Fruit fly (Drosophila melanogaster) whole organism, embryonic: ENCODE measurements around the gene CG1785.

ENCODE experiments used
- Adf1 ChIP-seq: fragments of 200-800 bp; sonication (Bioruptor generic); IDR thresholded peaks from 2 replicates; pipeline ENCODE4 v1.3.6; 2022; ENCODE audit warnings: missing biosample characterization, missing genetic modification characterization
- Antp ChIP-seq: fragments of 200-800 bp; sonication (Bioruptor generic); optimal IDR thresholded peaks from 3 replicates; lab custom pipeline; 2016; ENCODE audit warnings: missing biosample characterization, missing genetic modification characterization
- Asciz ChIP-seq: fragments of 200-800 bp; sonication (Bioruptor generic); optimal IDR thresholded peaks from 2 replicates; lab custom pipeline; 2017; ENCODE audit warnings: missing biosample characterization, mild to moderate bottlenecking, missing genetic modification characterization, missing genetic modification reagents
- CG10321 ChIP-seq: fragments of 200-800 bp; sonication (Bioruptor generic); IDR thresholded peaks from 2 replicates; pipeline ENCODE4 v1.3.6; 2022; ENCODE audit warnings: missing biosample characterization, missing genetic modification characterization
- CG11247 ChIP-seq: fragments of 200-800 bp; sonication (Bioruptor generic); IDR thresholded peaks from 2 replicates; pipeline ENCODE4 v1.3.6; 2022; ENCODE audit warnings: missing biosample characterization, missing genetic modification characterization
- CG12219 ChIP-seq: fragments of 200-800 bp; sonication (Bioruptor generic); optimal IDR thresholded peaks from 3 replicates; lab custom pipeline; 2018; ENCODE audit warnings: missing biosample characterization, mild to moderate bottlenecking, missing genetic modification characterization
- CG1233 ChIP-seq: fragments of 200-800 bp; sonication (Bioruptor generic); optimal IDR thresholded peaks from 4 replicates; lab custom pipeline; 2018; ENCODE audit warnings: missing biosample characterization, mild to moderate bottlenecking, missing genetic modification characterization
- CG13287 ChIP-seq: fragments of 200-800 bp; sonication (Bioruptor generic); IDR thresholded peaks from 2 replicates; pipeline ENCODE4 v1.3.6; 2022; ENCODE audit warnings: missing biosample characterization, missing genetic modification characterization; ENCODE audit not compliant: partially characterized antibody
- CG14860 ChIP-seq: fragments of 200-800 bp; sonication (Bioruptor generic); IDR thresholded peaks from 3 replicates; pipeline ENCODE4 v1.3.6; 2022; ENCODE audit warnings: missing biosample characterization, missing genetic modification characterization; ENCODE audit not compliant: partially characterized antibody
- CG15073 ChIP-seq: fragments of 200-800 bp; sonication (Bioruptor generic); optimal IDR thresholded peaks from 2 replicates; lab custom pipeline; 2016; ENCODE audit warnings: missing biosample characterization, missing genetic modification characterization
- CG16863 ChIP-seq: fragments of 200-800 bp; sonication (Bioruptor generic); optimal IDR thresholded peaks from 3 replicates; lab custom pipeline; 2016; ENCODE audit warnings: missing biosample characterization, missing genetic modification characterization
- CG17612 ChIP-seq: fragments of 200-800 bp; sonication (Bioruptor generic); IDR thresholded peaks from 2 replicates; pipeline ENCODE4 v1.3.6; 2022; ENCODE audit warnings: missing biosample characterization, missing genetic modification characterization
- CG1792 ChIP-seq: fragments of 200-800 bp; sonication (Bioruptor generic); optimal IDR thresholded peaks from 2 replicates; lab custom pipeline; 2016; ENCODE audit warnings: missing biosample characterization, missing genetic modification characterization
- CG18764 ChIP-seq: fragments of 200-800 bp; sonication (Bioruptor generic); optimal IDR thresholded peaks from 3 replicates; lab custom pipeline; 2016; ENCODE audit warnings: missing biosample characterization, missing genetic modification characterization
- CG31224 ChIP-seq: fragments of 200-800 bp; sonication (Bioruptor generic); IDR thresholded peaks from 2 replicates; pipeline ENCODE4 v1.3.6; 2022; ENCODE audit warnings: missing biosample characterization, missing genetic modification characterization
- CG3281 ChIP-seq: fragments of 200-800 bp; sonication (Bioruptor generic); optimal IDR thresholded peaks from 3 replicates; lab custom pipeline; 2017; ENCODE audit warnings: missing biosample characterization, mild to moderate bottlenecking, missing genetic modification characterization
- CG34224 ChIP-seq: fragments of 200-800 bp; sonication (Bioruptor generic); IDR thresholded peaks from 3 replicates; pipeline ENCODE4 v1.3.6; 2022; ENCODE audit warnings: missing biosample characterization, missing genetic modification characterization; ENCODE audit not compliant: partially characterized antibody
- CG4328 ChIP-seq: fragments of 200-800 bp; sonication (Bioruptor generic); optimal IDR thresholded peaks from 3 replicates; lab custom pipeline; 2017; ENCODE audit warnings: missing biosample characterization, missing genetic modification reagents, missing genetic modification characterization
- CG4404 ChIP-seq: fragments of 200-800 bp; sonication (Bioruptor generic); IDR thresholded peaks from 2 replicates; pipeline ENCODE4 v1.3.6; 2022; ENCODE audit warnings: missing biosample characterization, missing genetic modification characterization
- CG6683 ChIP-seq: fragments of 200-800 bp; sonication (Bioruptor generic); optimal IDR thresholded peaks from 2 replicates; lab custom pipeline; 2017; ENCODE audit warnings: missing biosample characterization, mild to moderate bottlenecking, missing genetic modification characterization, missing genetic modification reagents
- CG6813 ChIP-seq: fragments of 200-800 bp; sonication (Bioruptor generic); optimal IDR thresholded peaks from 2 replicates; lab custom pipeline; 2017; ENCODE audit warnings: missing biosample characterization, missing genetic modification characterization, mild to moderate bottlenecking, moderate library complexity, missing genetic modification reagents
- CG7963 ChIP-seq: fragments of 200-800 bp; sonication (Bioruptor generic); IDR thresholded peaks from 3 replicates; pipeline ENCODE4 v1.3.6; 2022; ENCODE audit warnings: missing biosample characterization, missing genetic modification characterization; ENCODE audit not compliant: partially characterized antibody
- CHES-1-like ChIP-seq: fragments of 200-800 bp; sonication (Bioruptor generic); optimal IDR thresholded peaks from 2 replicates; lab custom pipeline; 2016; ENCODE audit warnings: missing biosample characterization, missing genetic modification characterization
- Drgx ChIP-seq: fragments of 200-800 bp; sonication (Bioruptor generic); IDR thresholded peaks from 2 replicates; pipeline ENCODE4 v1.3.6; 2022; ENCODE audit warnings: missing biosample characterization, missing genetic modification characterization
- Kr ChIP-seq: fragments of 200-800 bp; sonication (Bioruptor generic); optimal IDR thresholded peaks from 2 replicates; lab custom pipeline; 2017; ENCODE audit warnings: missing biosample characterization, mild to moderate bottlenecking, missing genetic modification characterization
- Meics ChIP-seq: fragments of 200-800 bp; sonication (Bioruptor generic); optimal IDR thresholded peaks from 2 replicates; lab custom pipeline; 2017; ENCODE audit warnings: missing biosample characterization, mild to moderate bottlenecking, missing genetic modification characterization
- Mes4 ChIP-seq: fragments of 200-800 bp; sonication (Bioruptor generic); optimal IDR thresholded peaks from 2 replicates; lab custom pipeline; 2016; ENCODE audit warnings: missing biosample characterization, missing genetic modification characterization
- NC2β ChIP-seq: fragments of 200-800 bp; sonication (Bioruptor generic); optimal IDR thresholded peaks from 2 replicates; lab custom pipeline; 2016; ENCODE audit warnings: missing biosample characterization, missing genetic modification characterization
- Nf-YC ChIP-seq: fragments of 200-800 bp; optimal IDR thresholded peaks from 3 replicates; lab custom pipeline; 2019; ENCODE audit warnings: missing biosample characterization, mild to moderate bottlenecking, missing genetic modification characterization, moderate library complexity
- Pdp1 ChIP-seq, 2 experiments: fragments of 200-800 bp; sonication (Bioruptor generic); optimal IDR thresholded peaks; 3 replicates each; lab custom pipeline; 2016; ENCODE audit warnings: missing biosample characterization in 2 of 2, missing genetic modification characterization in 2 of 2, mild to moderate bottlenecking in 1 of 2, moderate library complexity in 1 of 2
- Ptx1 ChIP-seq: fragments of 200-800 bp; sonication (Bioruptor generic); IDR thresholded peaks from 2 replicates; pipeline ENCODE4 v1.3.6; 2022; ENCODE audit warnings: missing biosample characterization, missing genetic modification characterization
- Scr ChIP-seq: fragments of 200-800 bp; sonication (Bioruptor generic); IDR thresholded peaks from 2 replicates; pipeline ENCODE4 v1.3.6; 2022; ENCODE audit warnings: missing biosample characterization, missing genetic modification characterization; ENCODE audit not compliant: partially characterized antibody
- Sry-β ChIP-seq: fragments of 200-800 bp; sonication (Bioruptor generic); optimal IDR thresholded peaks from 2 replicates; lab custom pipeline; 2018; ENCODE audit warnings: missing biosample characterization, mild to moderate bottlenecking, missing genetic modification characterization, moderate library complexity
- Xrp1 ChIP-seq: fragments of 200-800 bp; sonication (Bioruptor generic); IDR thresholded peaks from 2 replicates; pipeline ENCODE4 v1.3.6; 2022; ENCODE audit warnings: missing biosample characterization, missing genetic modification characterization
- amos ChIP-seq: fragments of 200-800 bp; sonication (Bioruptor generic); IDR thresholded peaks from 2 replicates; pipeline ENCODE4 v1.3.6; 2022; ENCODE audit warnings: missing biosample characterization, missing genetic modification characterization; ENCODE audit not compliant: partially characterized antibody
- bab2 ChIP-seq: fragments of 200-800 bp; sonication (Bioruptor generic); optimal IDR thresholded peaks from 2 replicates; lab custom pipeline; 2016; ENCODE audit warnings: missing biosample characterization, missing genetic modification characterization
- bowl ChIP-seq: fragments of 200-800 bp; sonication (Bioruptor generic); IDR thresholded peaks from 2 replicates; pipeline ENCODE4 v1.3.6; 2022; ENCODE audit warnings: missing biosample characterization, missing genetic modification characterization
- chinmo ChIP-seq: fragments of 200-800 bp; sonication (Bioruptor generic); IDR thresholded peaks from 4 replicates; pipeline ENCODE4 v1.3.6; 2022; ENCODE audit warnings: missing biosample characterization, missing genetic modification characterization; ENCODE audit not compliant: partially characterized antibody
- dmrt99B ChIP-seq: fragments of 200-800 bp; sonication (Bioruptor generic); optimal IDR thresholded peaks from 2 replicates; lab custom pipeline; 2018; ENCODE audit warnings: missing biosample characterization, mild to moderate bottlenecking, missing genetic modification characterization, moderate library complexity
- exex ChIP-seq: fragments of 200-800 bp; sonication (Bioruptor generic); optimal IDR thresholded peaks from 4 replicates; lab custom pipeline; 2018; ENCODE audit warnings: missing biosample characterization, mild to moderate bottlenecking, missing genetic modification characterization, moderate library complexity
- fd96Cb ChIP-seq: fragments of 200-800 bp; sonication (Bioruptor generic); optimal IDR thresholded peaks from 2 replicates; lab custom pipeline; 2018; ENCODE audit warnings: missing biosample characterization, mild to moderate bottlenecking, missing genetic modification characterization, moderate library complexity
- hkb ChIP-seq, 2 experiments: fragments of 200-800 bp in 1 of 2; fragments of >200 bp in 1 of 2; sonication (Bioruptor generic) in 1 of 2; IDR thresholded peaks in 1 of 2; optimal IDR thresholded peaks in 1 of 2; 2 replicates each; pipeline versions ENCODE4 v1.3.6 to Lab custom; 2017 to 2022; ENCODE audit warnings: missing biosample characterization in 1 of 2, missing genetic modification characterization in 1 of 2
- kah ChIP-seq: fragments of 200-800 bp; sonication (Bioruptor generic); optimal IDR thresholded peaks from 2 replicates; lab custom pipeline; 2018; ENCODE audit warnings: missing biosample characterization, mild to moderate bottlenecking, missing genetic modification characterization
- ken ChIP-seq: fragments of 200-800 bp; sonication (Bioruptor generic); IDR thresholded peaks from 3 replicates; pipeline ENCODE4 v1.3.6; 2022; ENCODE audit warnings: missing biosample characterization, missing genetic modification characterization
- lola ChIP-seq, 3 experiments: fragments of >200 bp in 2 of 3; fragments of 200-800 bp in 1 of 3; sonication (Bioruptor generic) in 1 of 3; optimal IDR thresholded peaks; 2 replicates each; lab custom pipeline; 2017 to 2019; ENCODE audit warnings: missing biosample characterization in 3 of 3, missing genetic modification characterization in 3 of 3, mild to moderate bottlenecking in 1 of 3, moderate library complexity in 1 of 3
- psq ChIP-seq: fragments of 200-800 bp; sonication (Bioruptor generic); optimal IDR thresholded peaks from 2 replicates; lab custom pipeline; 2017; ENCODE audit warnings: missing biosample characterization, missing genetic modification characterization
- seq ChIP-seq: fragments of 200-800 bp; sonication (Bioruptor generic); IDR thresholded peaks from 2 replicates; pipeline ENCODE4 v1.3.6; 2022; ENCODE audit warnings: missing biosample characterization, missing genetic modification characterization
- tap ChIP-seq: fragments of 200-800 bp; optimal IDR thresholded peaks from 3 replicates; lab custom pipeline; 2019; ENCODE audit warnings: missing biosample characterization, mild to moderate bottlenecking, missing genetic modification characterization, moderate library complexity
- tna ChIP-seq: fragments of 200-800 bp; sonication (Bioruptor generic); IDR thresholded peaks from 2 replicates; pipeline ENCODE4 v1.3.6; 2022; ENCODE audit warnings: missing biosample characterization, missing genetic modification characterization; ENCODE audit not compliant: partially characterized antibody
- toy ChIP-seq: fragments of 200-800 bp; sonication (Bioruptor generic); IDR thresholded peaks from 2 replicates; pipeline ENCODE4 v1.3.6; 2022; ENCODE audit warnings: missing biosample characterization, missing genetic modification characterization

The CG1785 gene

dm6 chrX:8755352-8755751 lies 40.6 kb downstream of the CG1785 start (continued):
- TF ChIP-seq Antp (GFP tag; lab: Kevin White, UChicago) (peak; percentile 3), CG16863 (no peak), CG4328 (GFP tag; lab: Kevin White, UChicago) (no peak), CG1233 (peak; percentile 2), CG6813 (GFP tag; lab: Kevin White, UChicago) (no peak), seq (GFP tag; lab: Robert Waterston, UW) (no peak), bab2 (GFP tag; lab: Kevin White, UChicago) (no peak), bowl (GFP tag; lab: Robert Waterston, UW) (no peak), fd96Cb (tag; lab: Kevin White, UChicago) (peak; percentile 29), NC2β (GFP tag; lab: Kevin White, UChicago) (no peak), Asciz (GFP tag; lab: Kevin White, UChicago) (no peak), CG3281 (no peak), tap (no peak), CG1792 (GFP tag; lab: Kevin White, UChicago) (no peak), Scr (no peak), Meics (no peak), Mes4 (GFP tag; lab: Kevin White, UChicago) (no peak), hkb (optimal IDR thresholded peaks at IDR 0.05; lab: Kevin White, UChicago) (no peak), hkb (GFP tag; IDR thresholded peaks at IDR 0.05; lab: Robert Waterston, UW) (no peak), CG7963 (GFP tag; lab: Robert Waterston, UW) (no peak), CHES-1-like (GFP tag; lab: Kevin White, UChicago) (no peak), Drgx (GFP tag; lab: Robert Waterston, UW) (peak; percentile 63), CG6683 (no peak), toy (GFP tag; lab: Robert Waterston, UW) (no peak), CG12219 (GFP tag; lab: Kevin White, UChicago) (no peak), Xrp1 (GFP tag; lab: Robert Waterston, UW) (peak; percentile 60; the same call in 1 of the 2 replicates), Pdp1 (GFP tag; optimal IDR thresholded peaks at IDR 0.05; lab: Kevin White, UChicago) (peak; percentile 7 to 16), CG31224 (no peak), CG15073 (no peak), exex (tag; lab: Kevin White, UChicago) (no peak)

- TF ChIP-seq Kr (GFP tag; lab: Kevin White, UChicago), result no peak
- peak; percentile 30; the same call in 1 of the 2 replicates for TF ChIP-seq CG13287 (GFP tag; lab: Robert Waterston, UW)
- TF ChIP-seq CG34224 (GFP tag; lab: Robert Waterston, UW), result peak; percentile 18; the same call in 1 of the 3 replicates
- no peak for TF ChIP-seq psq (GFP tag; lab: Kevin White, UChicago)
- no peak for TF ChIP-seq CG17612
- no peak for TF ChIP-seq CG4404 (GFP tag; lab: Robert Waterston, UW)
- TF ChIP-seq tna (GFP tag; lab: Robert Waterston, UW), result peak; percentile 20; the same call in 1 of the 2 replicates
- no peak for TF ChIP-seq kah
- TF ChIP-seq CG18764 (GFP tag; lab: Kevin White, UChicago), result no peak
- no peak for TF ChIP-seq Ptx1
- no peak for TF ChIP-seq CG14860 (GFP tag; lab: Robert Waterston, UW)
- TF ChIP-seq dmrt99B (tag; lab: Kevin White, UChicago), result no peak
- TF ChIP-seq amos (GFP tag; lab: Robert Waterston, UW), result no peak
- no peak for TF ChIP-seq lola (GFP tag; optimal IDR thresholded peaks at IDR 0.05; lab: Kevin White, UChicago)
- TF ChIP-seq ken (GFP tag; lab: Robert Waterston, UW), result no peak
- TF ChIP-seq Nf-YC (tag; lab: Kevin White, UChicago), result peak; percentile 95
- TF ChIP-seq CG10321, result peak; percentile 96
- TF ChIP-seq Sry-β (GFP tag; lab: Kevin White, UChicago), result no peak
- no peak for TF ChIP-seq tap
- no peak for TF ChIP-seq CG11247 (GFP tag; lab: Robert Waterston, UW)
- peak; percentile 80 for TF ChIP-seq Adf1
- TF ChIP-seq chinmo, result peak; percentile 58; the same call in 1 of the 4 replicates
These were observed 43.1 kb downstream of the CG1785 start for dm6 chrX:8757775-8758363.
